Worm (Caenorhabditis elegans): ENCODE data around the gene srw-14.
"Not testable (repeated sequence)": the region's sequence is repeated elsewhere in the genome, so short reads cannot be mapped to it uniquely, and the experiment has no call there.

srw-14 gene

DNA sequence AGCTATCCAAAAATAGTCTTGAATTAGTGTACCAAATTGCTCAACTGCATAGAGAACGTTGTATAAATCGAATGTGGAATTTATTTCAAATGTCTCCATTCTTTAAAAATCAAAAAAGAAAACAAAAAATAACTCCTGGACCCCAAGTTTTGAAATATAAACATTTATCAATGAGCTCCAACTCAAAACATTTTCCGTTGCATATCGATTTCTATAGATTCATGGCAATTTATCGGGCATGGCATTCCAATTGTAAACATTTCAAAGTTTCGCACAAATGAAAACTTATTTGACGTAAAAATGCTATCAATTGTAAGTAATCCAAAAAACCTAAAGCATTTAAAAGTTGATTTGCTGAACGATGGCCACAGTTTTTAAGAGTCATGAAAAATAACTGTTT lies 12.8 kb downstream of the srw-14 start, which contains the start of gene srw-12:
Gene srw-12 (minus strand): TSS at position 101 of the 400 bp plus-strand sequence.
- TF ChIP-seq skn-1 (tag; optimal IDR thresholded peaks at IDR 0.05) (no peak), nhr-43 (tag; optimal IDR thresholded peaks at IDR 0.05; ENCODE audit: poor library complexity, severe bottlenecking) (no peak), fkh-2 (tag; optimal IDR thresholded peaks at IDR 0.05) (no peak), sea-2 (GFP tag; optimal IDR thresholded peaks at IDR 0.05) (no peak), R02D3.7 (tag; optimal IDR thresholded peaks at IDR 0.05) (no peak), ama-1 (optimal IDR thresholded peaks at IDR 0.05) (no peak), lsy-12 (tag; optimal IDR thresholded peaks at IDR 0.05) (no peak), lin-39 (tag; optimal IDR thresholded peaks at IDR 0.05) (no peak), snpc-4 (tag; optimal IDR thresholded peaks at IDR 0.05) (no peak), ZK546.5 (tag; optimal IDR thresholded peaks at IDR 0.05) (no peak), ztf-11 (tag; optimal IDR thresholded peaks at IDR 0.05) (no peak), elt-2 (tag; optimal IDR thresholded peaks at IDR 0.05) (no peak)

- TF ChIP-seq nhr-25 (tag; optimal IDR thresholded peaks at IDR 0.05) (no peak), ceh-9 (tag; optimal IDR thresholded peaks at IDR 0.05) (no peak), skn-1 (tag; optimal IDR thresholded peaks at IDR 0.05) (no peak)
These were observed 14.5 kb downstream of the srw-14 start, which contains the start of gene srw-11 for ce11 chrV:15240215-15240614. Gene srw-11, minus strand, starts transcription at chrV:15240315.

ce11 chrV:15241259-15241658 lies 15.5 kb downstream of the srw-14 start, which contains the start of gene chil-12:
Gene chil-12, plus strand, starts transcription at chrV:15241559.
- TF ChIP-seq pqm-1 (tag; optimal IDR thresholded peaks at IDR 0.05): no peak
- no peak for TF ChIP-seq ztf-4 (tag; optimal IDR thresholded peaks at IDR 0.05)
- no peak for TF ChIP-seq nhr-12 (tag; optimal IDR thresholded peaks at IDR 0.05)
- no peak for TF ChIP-seq lsy-12 (tag; optimal IDR thresholded peaks at IDR 0.05)
- no peak for TF ChIP-seq sea-2 (GFP tag; optimal IDR thresholded peaks at IDR 0.05)
- no peak for TF ChIP-seq jun-1 (tag; optimal IDR thresholded peaks at IDR 0.05)
- TF ChIP-seq fos-1 (tag; optimal IDR thresholded peaks at IDR 0.05): no peak
- no peak for TF ChIP-seq ceh-82 (tag; optimal IDR thresholded peaks at IDR 0.05)
- TF ChIP-seq ztf-11 (tag; optimal IDR thresholded peaks at IDR 0.05): no peak
- TF ChIP-seq elt-2 (tag; optimal IDR thresholded peaks at IDR 0.05): no peak
- TF ChIP-seq egl-5 (tag; optimal IDR thresholded peaks at IDR 0.05): no peak
- no peak for TF ChIP-seq unc-62 (GFP tag; optimal IDR thresholded peaks at IDR 0.05)
- no peak for TF ChIP-seq nhr-25 (tag; optimal IDR thresholded peaks at IDR 0.05)
- TF ChIP-seq nhr-23 (tag; optimal IDR thresholded peaks at IDR 0.05): no peak
- no peak for TF ChIP-seq lin-39 (tag; optimal IDR thresholded peaks at IDR 0.05)
- TF ChIP-seq fkh-10 (GFP tag; optimal IDR thresholded peaks at IDR 0.05): no peak
- TF ChIP-seq nhr-237 (tag; optimal IDR thresholded peaks at IDR 0.05): no peak
- TF ChIP-seq pha-4 (tag; optimal IDR thresholded peaks at IDR 0.05): no peak

DNA sequence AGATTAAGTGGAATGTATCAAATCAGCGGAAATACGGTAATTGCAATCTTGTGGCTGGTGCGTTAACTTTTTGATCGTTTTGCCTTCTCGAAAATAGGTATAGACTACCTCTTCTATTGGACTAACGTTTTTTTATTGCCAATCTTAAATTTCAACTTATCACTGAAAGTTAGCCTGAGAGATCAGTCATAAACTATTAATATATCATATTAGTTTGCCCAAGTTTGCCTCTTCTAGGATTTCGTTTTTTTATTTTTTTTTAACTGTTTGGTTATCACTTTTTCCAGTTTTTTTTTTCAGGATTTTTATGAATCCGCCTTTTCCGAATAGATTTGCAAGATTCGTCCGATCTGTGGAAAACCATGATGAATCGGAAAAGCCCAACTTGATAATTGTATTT lies 18.7 kb downstream of the srw-14 start, which contains the start of gene kin-30:
Gene kin-30 (plus strand): TSS at position 301 of the 400 bp plus-strand sequence.
- TF ChIP-seq hmg-11 (tag; optimal IDR thresholded peaks at IDR 0.05) (no peak), elt-3 (tag; optimal IDR thresholded peaks at IDR 0.05) (no peak), elt-2 (tag; optimal IDR thresholded peaks at IDR 0.05) (no peak), sea-2 (GFP tag; optimal IDR thresholded peaks at IDR 0.05) (no peak), elt-1 (tag; optimal IDR thresholded peaks at IDR 0.05) (no peak), nhr-76 (tag; optimal IDR thresholded peaks at IDR 0.05) (no peak), egl-5 (tag; optimal IDR thresholded peaks at IDR 0.05) (no peak), skn-1 (tag; optimal IDR thresholded peaks at IDR 0.05) (no peak), nhr-25 (tag; optimal IDR thresholded peaks at IDR 0.05) (no peak), lin-39 (tag; optimal IDR thresholded peaks at IDR 0.05) (no peak), mdl-1 (tag; optimal IDR thresholded peaks at IDR 0.05) (no peak)

- not testable (repeated sequence) for TF ChIP-seq nfya-1 (tag; optimal IDR thresholded peaks at IDR 0.05; ENCODE audit: insufficient read depth); ZK546.5 (tag; optimal IDR thresholded peaks at IDR 0.05); fkh-10 (GFP tag; optimal IDR thresholded peaks at IDR 0.05)
These were observed 24.6 kb downstream of the srw-14 start, which contains the start of gene srd-28 for ce11 chrV:15250304-15250703. Gene srd-28, plus strand, starts transcription at chrV:15250604.

DNA sequence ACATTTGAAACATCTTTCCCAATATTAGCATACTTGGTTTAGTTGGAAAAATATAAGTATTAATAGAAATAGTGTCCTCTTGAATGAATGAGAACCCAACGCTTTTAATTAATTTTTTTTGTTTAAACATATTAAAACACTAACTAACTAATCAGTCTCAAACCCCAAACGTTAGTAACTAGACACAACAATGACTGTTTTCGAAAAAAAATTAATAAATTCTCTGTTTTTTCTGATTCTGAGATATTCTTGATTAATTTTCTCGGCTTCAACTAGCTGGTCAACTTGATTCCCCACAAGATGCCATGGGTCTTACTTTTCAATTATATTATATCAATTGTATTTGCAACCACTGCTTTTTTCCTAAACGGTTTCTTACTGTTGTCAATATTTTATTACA lies 26.3 kb downstream of the srw-14 start, which contains the start of gene srbc-76:
Gene srbc-76 (plus strand): TSS at position 301 of the 400 bp plus-strand sequence.
- TF ChIP-seq ceh-16 (tag; optimal IDR thresholded peaks at IDR 0.05) (no peak), ceh-82 (tag; optimal IDR thresholded peaks at IDR 0.05) (no peak), ama-1 (optimal IDR thresholded peaks at IDR 0.05) (no peak), lsy-12 (tag; optimal IDR thresholded peaks at IDR 0.05) (no peak), elt-1 (tag; optimal IDR thresholded peaks at IDR 0.05) (no peak)
